Fruit fly (Drosophila melanogaster): ENCODE data around the gene chm.
A peak's percentile ranks its signal among the peaks of the same experiment; 100 is the strongest.

DNA sequence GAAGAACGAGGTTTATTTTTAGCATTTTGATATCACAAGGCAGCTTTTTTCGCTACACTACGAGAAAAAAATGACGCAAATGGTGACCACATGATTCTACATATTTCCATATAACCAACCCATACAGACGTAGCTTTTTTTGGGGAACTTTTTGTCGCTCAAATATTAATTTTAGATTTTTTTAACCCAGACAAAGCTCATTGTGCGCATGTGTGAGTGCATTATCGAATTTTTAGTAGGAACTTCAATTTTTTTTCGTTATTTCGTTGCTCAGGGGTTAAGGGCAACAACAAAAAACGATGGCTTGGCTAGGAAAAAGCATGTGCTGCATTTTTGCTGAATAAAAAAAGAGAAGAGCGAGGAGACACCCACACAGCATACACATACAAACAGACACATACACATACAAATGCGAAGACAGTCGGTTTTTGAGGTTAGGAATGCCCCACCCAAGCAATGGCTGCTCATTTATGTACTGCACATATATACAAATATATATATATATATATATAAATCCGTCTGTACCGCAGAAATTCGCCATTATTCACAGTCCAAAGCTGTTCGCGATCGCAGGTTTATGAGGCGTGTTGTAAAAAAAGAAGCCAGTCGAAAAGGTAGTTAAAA is 12.2 kb downstream of the chm start:
- TF ChIP-seq pan (optimal IDR thresholded peaks at IDR 0.05) (no peak), psq (GFP tag; optimal IDR thresholded peaks at IDR 0.05) (no peak), rgr (GFP tag; optimal IDR thresholded peaks at IDR 0.05) (peak; percentile 25)

Measured in whole organism, wandering third instar larva.